Worm (Caenorhabditis elegans) whole organism, L2 larva: ENCODE results near the gene F41E7.9.

Experiments used
- nhr-21 ChIP-seq: fragments of 150-350 bp; optimal IDR thresholded peaks from 2 replicates; lab custom pipeline; 2014; ENCODE audit warnings: missing biosample characterization, missing genetic modification characterization
- unc-62 ChIP-seq: fragments of 150-350 bp; optimal IDR thresholded peaks from 2 replicates; lab custom pipeline; 2014; ENCODE audit warnings: missing biosample characterization, missing genetic modification reagents, missing genetic modification characterization

DNA sequence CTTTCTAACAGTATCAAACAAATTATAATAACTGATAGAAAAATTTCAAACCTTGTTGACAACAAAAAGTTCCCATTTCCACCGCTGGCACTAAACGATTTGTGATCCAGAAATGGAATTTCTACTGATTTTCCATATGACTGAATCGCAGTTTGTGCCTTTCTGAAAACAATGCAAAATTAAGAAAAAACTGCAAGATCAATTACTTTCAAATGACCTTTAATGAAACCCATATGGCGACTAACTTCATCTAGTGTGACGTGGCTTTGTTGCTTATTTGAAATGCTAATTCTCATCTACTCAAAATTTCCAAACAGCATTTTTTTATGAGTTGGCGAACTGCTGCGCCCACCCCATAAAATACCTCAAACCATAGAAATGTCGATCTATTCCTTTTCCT lies 8.3 kb downstream of the F41E7.9 start, which contains the start of gene F41E7.7:
- TF ChIP-seq unc-62 (GFP tag; lab: Kevin White, UChicago), result no peak
- TF ChIP-seq nhr-21 (tag; lab: Kevin White, UChicago), result no peak
